Worm (Caenorhabditis elegans) whole organism, L1 larva: ENCODE measurements around the gene F09F7.5.

ENCODE experiments used
- aly-2 ChIP-seq: fragments of 150-350 bp; optimal IDR thresholded peaks from 2 replicates; lab custom pipeline; 2014; ENCODE audit warnings: missing biosample characterization, missing genetic modification characterization
- ama-1 ChIP-seq: fragments of 150-350 bp; optimal IDR thresholded peaks from 2 replicates; lab custom pipeline; 2014
- egl-27 ChIP-seq, 2 experiments: fragments of 150-350 bp in 1 of 2; sonication (generic microtip); optimal IDR thresholded peaks; 3 replicates each; lab custom pipeline; 2017 to 2018; ENCODE audit warnings: missing biosample characterization in 2 of 2, missing genetic modification characterization in 2 of 2, missing genetic modification reagents in 2 of 2
- hpl-2 ChIP-seq: fragments of 150-350 bp; optimal IDR thresholded peaks from 2 replicates; lab custom pipeline; 2014; ENCODE audit warnings: missing biosample characterization, missing genetic modification reagents, missing genetic modification characterization
- lin-13 ChIP-seq: fragments of 150-350 bp; optimal IDR thresholded peaks from 2 replicates; lab custom pipeline; 2014; ENCODE audit warnings: missing biosample characterization, missing genetic modification reagents, missing genetic modification characterization
- mep-1 ChIP-seq: fragments of 150-350 bp; optimal IDR thresholded peaks from 2 replicates; lab custom pipeline; 2014; ENCODE audit warnings: missing biosample characterization, missing genetic modification characterization
- skn-1 ChIP-seq: fragments of 150-350 bp; optimal IDR thresholded peaks from 2 replicates; lab custom pipeline; 2014; ENCODE audit warnings: missing biosample characterization, missing genetic modification characterization

ce11 chrIII:5525973-5526372, 20.8 kb upstream of the F09F7.5 start, which contains the start of gene dex-1:
- TF ChIP-seq hpl-2 (GFP tag; lab: Kevin White, UChicago) (no peak), egl-27 (tag; optimal IDR thresholded peaks at IDR 0.05; lab: Kevin White, UChicago) (no peak), aly-2 (no peak), mep-1 (no peak), skn-1 (no peak), ama-1 (lab: Kevin White, UChicago) (no peak), lin-13 (no peak)
